Fruit fly (Drosophila melanogaster): ENCODE data around the gene PK2-R1.

dm6 chr3R:13366561-13367518 is 28.7 kb downstream of the PK2-R1 start, which contains the start of gene Elp6:
- TF ChIP-seq CG13204 (GFP tag; optimal IDR thresholded peaks at IDR 0.05), result peak; percentile 30
- no peak for TF ChIP-seq EcR (GFP tag; optimal IDR thresholded peaks at IDR 0.05)
- TF ChIP-seq CG4496 (GFP tag; IDR thresholded peaks at IDR 0.05), result peak; percentile 70
- TF ChIP-seq Snoo (tag; optimal IDR thresholded peaks at IDR 0.05), result peak; percentile 84
- TF ChIP-seq Pif1B (GFP tag; optimal IDR thresholded peaks at IDR 0.05), result peak; percentile 60
